Fruit fly (Drosophila melanogaster) whole organism, embryonic: ENCODE data around the gene CG5262.
A peak's percentile ranks its signal among the peaks of the same experiment; 100 is the strongest.

Experiments used
- Asciz ChIP-seq: fragments of 200-800 bp; sonication (Bioruptor generic); optimal IDR thresholded peaks from 2 replicates; lab custom pipeline; 2017; ENCODE audit warnings: missing biosample characterization, mild to moderate bottlenecking, missing genetic modification characterization, missing genetic modification reagents
- CG10565 ChIP-seq: fragments of 200-800 bp; sonication (Bioruptor generic); optimal IDR thresholded peaks from 3 replicates; lab custom pipeline; 2016; ENCODE audit warnings: missing biosample characterization, mild to moderate bottlenecking, missing genetic modification characterization
- CG12104 ChIP-seq: fragments of 200-800 bp; sonication (Bioruptor generic); optimal IDR thresholded peaks from 3 replicates; lab custom pipeline; 2016; ENCODE audit warnings: missing biosample characterization, missing genetic modification characterization
- CG12219 ChIP-seq: fragments of 200-800 bp; sonication (Bioruptor generic); optimal IDR thresholded peaks from 3 replicates; lab custom pipeline; 2018; ENCODE audit warnings: missing biosample characterization, mild to moderate bottlenecking, missing genetic modification characterization
- CG12659 ChIP-seq: fragments of 200-800 bp; sonication (Bioruptor generic); optimal IDR thresholded peaks from 3 replicates; lab custom pipeline; 2017; ENCODE audit warnings: mild to moderate bottlenecking, missing biosample characterization, missing genetic modification reagents, missing genetic modification characterization
- CG13287 ChIP-seq: fragments of 200-800 bp; sonication (Bioruptor generic); IDR thresholded peaks from 2 replicates; pipeline ENCODE4 v1.3.6; 2022; ENCODE audit warnings: missing biosample characterization, missing genetic modification characterization; ENCODE audit not compliant: partially characterized antibody
- CG14014 ChIP-seq: fragments of 200-800 bp; sonication (Bioruptor generic); IDR thresholded peaks from 2 replicates; pipeline ENCODE4 v1.3.6; 2022; ENCODE audit warnings: missing biosample characterization, missing genetic modification characterization
- CG14441 ChIP-seq: fragments of 200-800 bp; sonication (Bioruptor generic); IDR thresholded peaks from 2 replicates; pipeline ENCODE4 v1.3.6; 2022; ENCODE audit warnings: missing biosample characterization, missing genetic modification characterization
- CG14710 ChIP-seq: fragments of 200-800 bp; sonication (Bioruptor generic); optimal IDR thresholded peaks from 3 replicates; lab custom pipeline; 2019; ENCODE audit warnings: missing biosample characterization, mild to moderate bottlenecking, missing genetic modification characterization, moderate library complexity
- CG1602 ChIP-seq: fragments of 200-800 bp; sonication (Bioruptor generic); optimal IDR thresholded peaks from 3 replicates; lab custom pipeline; 2016; ENCODE audit warnings: missing biosample characterization, missing genetic modification characterization
- CG17802 ChIP-seq: fragments of 200-800 bp; sonication (Bioruptor generic); optimal IDR thresholded peaks from 2 replicates; lab custom pipeline; 2018; ENCODE audit warnings: missing biosample characterization, mild to moderate bottlenecking, missing genetic modification characterization, moderate library complexity
- CG4404 ChIP-seq: fragments of 200-800 bp; sonication (Bioruptor generic); IDR thresholded peaks from 2 replicates; pipeline ENCODE4 v1.3.6; 2022; ENCODE audit warnings: missing biosample characterization, missing genetic modification characterization
- CG6683 ChIP-seq: fragments of 200-800 bp; sonication (Bioruptor generic); optimal IDR thresholded peaks from 2 replicates; lab custom pipeline; 2017; ENCODE audit warnings: missing biosample characterization, mild to moderate bottlenecking, missing genetic modification characterization, missing genetic modification reagents
- CG7987 ChIP-seq: fragments of 200-800 bp; sonication (Bioruptor generic); optimal IDR thresholded peaks from 2 replicates; lab custom pipeline; 2018; ENCODE audit warnings: missing biosample characterization, mild to moderate bottlenecking, missing genetic modification characterization, moderate library complexity
- CG9817 ChIP-seq: fragments of 200-800 bp; sonication (Bioruptor generic); optimal IDR thresholded peaks from 2 replicates; lab custom pipeline; 2018; ENCODE audit warnings: missing biosample characterization, mild to moderate bottlenecking, missing genetic modification characterization, moderate library complexity
- CTCF ChIP-seq: fragments of 200-800 bp; sonication (Bioruptor generic); optimal IDR thresholded peaks from 2 replicates; lab custom pipeline; 2017; ENCODE audit warnings: missing biosample characterization, mild to moderate bottlenecking, missing genetic modification characterization, moderate library complexity
- Doc3 ChIP-seq: fragments of 200-800 bp; sonication (Bioruptor generic); IDR thresholded peaks from 3 replicates; pipeline ENCODE4 v1.3.6; 2022; ENCODE audit warnings: missing biosample characterization, missing genetic modification characterization; ENCODE audit not compliant: partially characterized antibody
- E2f2 ChIP-seq: fragments of 200-800 bp; sonication (Bioruptor generic); IDR thresholded peaks from 2 replicates; pipeline ENCODE4 v1.3.6; 2022; ENCODE audit warnings: missing biosample characterization, missing genetic modification characterization
- Elba2 ChIP-seq: fragments of 200-800 bp; sonication (Bioruptor generic); optimal IDR thresholded peaks from 3 replicates; lab custom pipeline; 2016; ENCODE audit warnings: missing biosample characterization, missing genetic modification characterization
- Fer3 ChIP-seq: fragments of 200-800 bp; sonication (Bioruptor generic); optimal IDR thresholded peaks from 2 replicates; lab custom pipeline; 2018; ENCODE audit warnings: missing biosample characterization, mild to moderate bottlenecking, missing genetic modification characterization, moderate library complexity
- HmgD ChIP-seq: fragments of 200-800 bp; sonication (Bioruptor generic); optimal IDR thresholded peaks from 3 replicates; lab custom pipeline; 2016; ENCODE audit warnings: missing biosample characterization, missing genetic modification characterization
- Mad ChIP-seq: fragments of 200-800 bp; sonication (Bioruptor generic); optimal IDR thresholded peaks from 2 replicates; lab custom pipeline; 2016; ENCODE audit warnings: missing biosample characterization, missing genetic modification characterization
- NFAT ChIP-seq: fragments of 200-800 bp; sonication (Bioruptor generic); IDR thresholded peaks from 2 replicates; pipeline ENCODE4 v1.3.6; 2022; ENCODE audit warnings: missing biosample characterization, missing genetic modification characterization
- NK7.1 ChIP-seq: fragments of 200-800 bp; sonication (Bioruptor generic); optimal IDR thresholded peaks from 3 replicates; lab custom pipeline; 2016; ENCODE audit warnings: missing biosample characterization, missing genetic modification characterization
- Nf-YB ChIP-seq: fragments of 200-800 bp; sonication (Bioruptor generic); optimal IDR thresholded peaks from 3 replicates; lab custom pipeline; 2019; ENCODE audit warnings: missing biosample characterization, mild to moderate bottlenecking, missing genetic modification characterization, moderate library complexity
- Opbp ChIP-seq: fragments of 200-800 bp; sonication (Bioruptor generic); IDR thresholded peaks from 3 replicates; pipeline ENCODE4 v1.3.6; 2022; ENCODE audit warnings: missing biosample characterization, missing genetic modification characterization; ENCODE audit not compliant: partially characterized antibody
- PHDP ChIP-seq: fragments of 200-800 bp; sonication (Bioruptor generic); optimal IDR thresholded peaks from 3 replicates; lab custom pipeline; 2018; ENCODE audit warnings: missing biosample characterization, mild to moderate bottlenecking, missing genetic modification characterization, moderate library complexity
- Side ChIP-seq: fragments of 200-800 bp; sonication (Bioruptor generic); optimal IDR thresholded peaks from 2 replicates; lab custom pipeline; 2016; ENCODE audit warnings: missing biosample characterization, missing genetic modification characterization
- Sin3A ChIP-seq: fragments of >200 bp; optimal IDR thresholded peaks from 2 replicates; lab custom pipeline; 2018
- aop ChIP-seq: fragments of 200-800 bp; sonication (Bioruptor generic); IDR thresholded peaks from 2 replicates; pipeline ENCODE4 v1.3.6; 2022; ENCODE audit warnings: missing biosample characterization, missing genetic modification characterization
- ash1 ChIP-seq: fragments of 200-800 bp; sonication (Bioruptor generic); optimal IDR thresholded peaks from 2 replicates; lab custom pipeline; 2018; ENCODE audit warnings: missing biosample characterization, mild to moderate bottlenecking, missing genetic modification characterization
- cas ChIP-seq: fragments of 200-800 bp; sonication (Bioruptor generic); IDR thresholded peaks from 2 replicates; pipeline ENCODE4 v1.3.6; 2022; ENCODE audit warnings: missing biosample characterization, missing genetic modification characterization
- danr ChIP-seq: fragments of 200-800 bp; sonication (Bioruptor generic); IDR thresholded peaks from 2 replicates; pipeline ENCODE4 v1.3.6; 2022; ENCODE audit warnings: missing biosample characterization, missing genetic modification characterization
- dpn ChIP-seq, 2 experiments: fragments of 200-800 bp; sonication (Bioruptor generic); optimal IDR thresholded peaks; 3 replicates each; lab custom pipeline; 2016; ENCODE audit warnings: missing biosample characterization in 2 of 2, missing genetic modification characterization in 2 of 2
- en ChIP-seq: fragments of 200-800 bp; sonication (Bioruptor generic); optimal IDR thresholded peaks from 2 replicates; lab custom pipeline; 2016; ENCODE audit warnings: missing biosample characterization, missing genetic modification characterization
- ewg ChIP-seq: fragments of 200-800 bp; sonication (Bioruptor generic); optimal IDR thresholded peaks from 3 replicates; lab custom pipeline; 2017; ENCODE audit warnings: mild to moderate bottlenecking, missing biosample characterization, missing genetic modification reagents, missing genetic modification characterization
- gcm ChIP-seq: fragments of 200-800 bp; sonication (Bioruptor generic); optimal IDR thresholded peaks from 2 replicates; lab custom pipeline; 2019; ENCODE audit warnings: missing biosample characterization, mild to moderate bottlenecking, missing genetic modification characterization, moderate library complexity
- gsb ChIP-seq: fragments of 200-800 bp; sonication (Bioruptor generic); IDR thresholded peaks from 2 replicates; pipeline ENCODE4 v1.3.6; 2022; ENCODE audit warnings: missing biosample characterization, missing genetic modification characterization
- kah ChIP-seq: fragments of 200-800 bp; sonication (Bioruptor generic); optimal IDR thresholded peaks from 2 replicates; lab custom pipeline; 2018; ENCODE audit warnings: missing biosample characterization, mild to moderate bottlenecking, missing genetic modification characterization
- ken ChIP-seq: fragments of 200-800 bp; sonication (Bioruptor generic); IDR thresholded peaks from 3 replicates; pipeline ENCODE4 v1.3.6; 2022; ENCODE audit warnings: missing biosample characterization, missing genetic modification characterization
- kni ChIP-seq: fragments of 200-800 bp; sonication (Bioruptor generic); optimal IDR thresholded peaks from 3 replicates; lab custom pipeline; 2017; ENCODE audit warnings: mild to moderate bottlenecking, missing biosample characterization, missing genetic modification reagents, missing genetic modification characterization
- pho ChIP-seq: fragments of 200-800 bp; sonication (Bioruptor generic); optimal IDR thresholded peaks from 2 replicates; lab custom pipeline; 2016; ENCODE audit warnings: missing biosample characterization, missing genetic modification characterization
- pzg ChIP-seq: fragments of 200-800 bp; sonication (Bioruptor generic); optimal IDR thresholded peaks from 3 replicates; lab custom pipeline; 2018; ENCODE audit warnings: missing biosample characterization, mild to moderate bottlenecking, missing genetic modification characterization, moderate library complexity
- ranshi ChIP-seq: fragments of 200-800 bp; sonication (Bioruptor generic); IDR thresholded peaks from 2 replicates; pipeline ENCODE4 v1.3.6; 2022; ENCODE audit warnings: missing biosample characterization, missing genetic modification characterization
- slou ChIP-seq: fragments of 200-800 bp; sonication (Bioruptor generic); optimal IDR thresholded peaks from 3 replicates; lab custom pipeline; 2016; ENCODE audit warnings: missing biosample characterization, missing genetic modification characterization
- stc ChIP-seq: fragments of 200-800 bp; sonication (Bioruptor generic); IDR thresholded peaks from 2 replicates; pipeline ENCODE4 v1.3.6; 2022; ENCODE audit warnings: missing biosample characterization, missing genetic modification characterization
- sug ChIP-seq: fragments of 200-800 bp; optimal IDR thresholded peaks from 2 replicates; lab custom pipeline; 2019; ENCODE audit warnings: missing biosample characterization, mild to moderate bottlenecking, missing genetic modification characterization, moderate library complexity
- tna ChIP-seq: fragments of 200-800 bp; sonication (Bioruptor generic); IDR thresholded peaks from 2 replicates; pipeline ENCODE4 v1.3.6; 2022; ENCODE audit warnings: missing biosample characterization, missing genetic modification characterization; ENCODE audit not compliant: partially characterized antibody
- tup ChIP-seq: fragments of 200-800 bp; sonication (Bioruptor generic); optimal IDR thresholded peaks from 2 replicates; lab custom pipeline; 2016; ENCODE audit warnings: missing biosample characterization, mild to moderate bottlenecking, missing genetic modification characterization, moderate library complexity
- zf30C ChIP-seq: fragments of 200-800 bp; sonication (Bioruptor generic); optimal IDR thresholded peaks from 3 replicates; lab custom pipeline; 2018; ENCODE audit warnings: missing biosample characterization, mild to moderate bottlenecking, missing genetic modification characterization

The CG5262 gene

DNA sequence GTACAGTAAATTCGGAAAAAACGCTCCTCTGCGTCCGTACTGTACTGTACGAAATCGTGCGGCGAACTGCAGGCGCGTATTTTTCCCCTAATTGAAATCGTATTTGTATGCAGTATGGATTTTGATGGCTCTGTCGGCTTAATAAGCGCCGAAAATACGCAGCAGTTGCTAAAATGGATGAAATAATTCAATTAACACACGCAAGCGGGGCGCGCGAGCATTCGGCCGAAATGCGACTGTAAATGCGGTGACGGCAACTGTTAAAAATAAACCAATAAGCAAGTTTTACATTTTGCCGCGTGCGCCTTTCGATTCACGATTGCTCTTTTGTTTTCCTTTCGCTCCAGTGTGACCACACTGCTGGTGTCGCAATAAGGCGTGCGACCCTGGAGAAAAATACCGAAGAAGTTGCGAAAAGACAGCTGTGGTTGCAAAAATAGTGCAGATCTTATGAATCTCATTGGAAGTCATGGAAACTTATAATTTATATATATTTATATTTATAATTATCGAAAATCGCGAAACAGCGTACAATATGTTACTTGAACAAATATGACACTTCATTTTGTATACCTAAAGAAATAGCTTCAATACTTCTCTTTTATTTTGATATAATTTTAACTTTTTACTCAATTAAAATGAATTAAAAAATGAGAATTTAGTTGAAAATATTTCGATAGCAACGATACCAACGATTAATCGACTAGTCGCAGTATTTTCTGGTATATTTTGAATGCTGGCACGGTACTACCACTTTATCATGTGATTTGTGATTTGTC is 42.9 kb upstream of the CG5262 start, which contains the start of the genes CG32428 and CG5969 (continued):
- TF ChIP-seq slou (peak; percentile 32), zf30C (GFP tag; lab: Kevin White, UChicago) (no peak), NFAT (GFP tag; lab: Robert Waterston, UW) (peak; percentile 71), aop (GFP tag; lab: Robert Waterston, UW) (no peak), Elba2 (peak; percentile 87), tna (GFP tag; lab: Robert Waterston, UW) (no peak), ash1 (GFP tag; lab: Kevin White, UChicago) (no peak), CG1602 (GFP tag; lab: Kevin White, UChicago) (peak; percentile 28), HmgD (GFP tag; lab: Kevin White, UChicago) (no peak), Opbp (GFP tag; lab: Robert Waterston, UW) (0 out of 3 replicates have a peak, but pooled peaks have one; percentile 5), en (GFP tag; lab: Kevin White, UChicago) (no peak), tup (GFP tag; lab: Kevin White, UChicago) (no peak), CG17802 (tag; lab: Kevin White, UChicago) (peak; percentile 3), gsb (0 out of 2 replicates have a peak, but pooled peaks have one; percentile 23), Sin3A (lab: Kevin White, UChicago) (peak; percentile 59), CG14014 (peak; percentile 71), Nf-YB (GFP tag; lab: Kevin White, UChicago) (peak; percentile 58), NK7.1 (no peak), gcm (GFP tag; lab: Kevin White, UChicago) (peak; percentile 32), CG12104 (peak; percentile 55), stc (no peak), ken (no peak), Asciz (no peak), CG9817 (tag; lab: Kevin White, UChicago) (peak; percentile 70), danr (GFP tag; lab: Robert Waterston, UW) (no peak), pzg (GFP tag; lab: Kevin White, UChicago) (peak; percentile 62), sug (tag; lab: Kevin White, UChicago) (peak; percentile 58), CG10565 (GFP tag; lab: Kevin White, UChicago) (no peak), Mad (GFP tag; lab: Kevin White, UChicago) (no peak), Doc3 (GFP tag; lab: Robert Waterston, UW) (no peak), CG7987 (GFP tag; lab: Kevin White, UChicago) (peak; percentile 12), CG12659 (GFP tag; lab: Kevin White, UChicago) (peak; percentile 72), CG12219 (no peak), CG6683 (GFP tag; lab: Kevin White, UChicago) (no peak), CG14710 (tag; lab: Kevin White, UChicago) (peak; percentile 96), kni (GFP tag; lab: Kevin White, UChicago) (no peak), dpn (GFP tag; optimal IDR thresholded peaks at IDR 0.05; lab: Kevin White, UChicago) (peak; percentile 47 to 59), Fer3 (tag; lab: Kevin White, UChicago) (peak; percentile 73), pho (no peak), E2f2 (GFP tag; lab: Robert Waterston, UW) (peak; percentile 69), ranshi (GFP tag; lab: Robert Waterston, UW) (peak; percentile 57), CG13287 (GFP tag; lab: Robert Waterston, UW) (no peak; the same call in 1 of the 2 replicates), kah (GFP tag; lab: Kevin White, UChicago) (no peak), PHDP (tag; lab: Kevin White, UChicago) (peak; percentile 64), CG14441 (GFP tag; lab: Robert Waterston, UW) (peak; percentile 76), CG4404 (GFP tag; lab: Robert Waterston, UW) (peak; percentile 12; the same call in 1 of the 2 replicates), Side (GFP tag; lab: Kevin White, UChicago) (peak; percentile 6), ewg (GFP tag; lab: Kevin White, UChicago) (peak; percentile 36), CTCF (no peak), cas (GFP tag; lab: Robert Waterston, UW) (no peak)
